Fruit fly (Drosophila melanogaster): ENCODE data around the gene CG17104.

dm6 chr2L:10639631-10640030 is 37.4 kb upstream of the CG17104 start, which contains the start of gene CG31872:
- no peak for TF ChIP-seq CG15696 (tag; optimal IDR thresholded peaks at IDR 0.05)
- no peak for TF ChIP-seq tx (GFP tag; optimal IDR thresholded peaks at IDR 0.05)
- TF ChIP-seq Hand (GFP tag; optimal IDR thresholded peaks at IDR 0.05) = no peak
- TF ChIP-seq kay (GFP tag; optimal IDR thresholded peaks at IDR 0.05) = no peak
- no peak for TF ChIP-seq ranshi (GFP tag; IDR thresholded peaks at IDR 0.05)
- no peak for TF ChIP-seq tin (GFP tag; optimal IDR thresholded peaks at IDR 0.05)
- no peak for TF ChIP-seq mam (GFP tag; optimal IDR thresholded peaks at IDR 0.05)
- no peak for TF ChIP-seq ab (GFP tag; optimal IDR thresholded peaks at IDR 0.05)
- no peak for TF ChIP-seq CG4820 (GFP tag; optimal IDR thresholded peaks at IDR 0.05)
- TF ChIP-seq Bteb2 (GFP tag; optimal IDR thresholded peaks at IDR 0.05) = no peak
- TF ChIP-seq sima (GFP tag; optimal IDR thresholded peaks at IDR 0.05) = no peak
- TF ChIP-seq cg (GFP tag; optimal IDR thresholded peaks at IDR 0.05) = no peak
- TF ChIP-seq nmo (GFP tag; optimal IDR thresholded peaks at IDR 0.05) = no peak
